Fruit fly (Drosophila melanogaster): ENCODE data around the gene CG9981.
A peak's percentile ranks its signal among the peaks of the same experiment; 100 is the strongest.

dm6 chrX:16403811-16404420 lies 1.0 kb downstream of the CG9981 start:
- peak; percentile 24 for TF ChIP-seq Ets21C (GFP tag; optimal IDR thresholded peaks at IDR 0.05)
- TF ChIP-seq CG3032 (tag; optimal IDR thresholded peaks at IDR 0.05): no peak
- peak; percentile 75 for TF ChIP-seq Gug (GFP tag; IDR thresholded peaks at IDR 0.05)
- TF ChIP-seq CG8119 (GFP tag; IDR thresholded peaks at IDR 0.05): peak; percentile 84
- peak; percentile 80 for TF ChIP-seq pdm3 (GFP tag; optimal IDR thresholded peaks at IDR 0.05)
- no peak for TF ChIP-seq fkh (GFP tag; optimal IDR thresholded peaks at IDR 0.05)
- TF ChIP-seq CG11294 (GFP tag; IDR thresholded peaks at IDR 0.05): peak; percentile 79
- TF ChIP-seq Lpt (GFP tag; optimal IDR thresholded peaks at IDR 0.05): peak; percentile 62
- no peak for TF ChIP-seq Hr39 (GFP tag; optimal IDR thresholded peaks at IDR 0.05)
- peak; percentile 68 for TF ChIP-seq CG6792 (GFP tag; optimal IDR thresholded peaks at IDR 0.05)
- peak; percentile 54 for TF ChIP-seq CG11762 (GFP tag; optimal IDR thresholded peaks at IDR 0.05; ENCODE audit: insufficient read depth)
- peak; percentile 79 for TF ChIP-seq CG32006 (GFP tag; optimal IDR thresholded peaks at IDR 0.05)
- no peak for TF ChIP-seq spab (GFP tag; optimal IDR thresholded peaks at IDR 0.05)
